Worm (Caenorhabditis elegans) whole organism, L4 larva: ENCODE results near the gene phyh-1.

ENCODE experiments used
- F37D6.2 ChIP-seq: sonication (generic microtip); optimal IDR thresholded peaks from 2 replicates; lab custom pipeline; 2016; ENCODE audit warnings: mild to moderate bottlenecking, missing genetic modification characterization, missing compliant biosample characterization
- ZK337.2 ChIP-seq: fragments of 200-800 bp; sonication (Bioruptor generic); IDR thresholded peaks from 2 replicates; pipeline ENCODE4 v1.3.6; 2022; ENCODE audit warnings: missing genetic modification reagents, missing genetic modification characterization, missing compliant biosample characterization
- ceh-28 ChIP-seq: fragments of 150-350 bp; optimal IDR thresholded peaks from 2 replicates; lab custom pipeline; 2014; ENCODE audit warnings: missing biosample characterization, missing genetic modification reagents, missing genetic modification characterization
- cey-2 ChIP-seq: sonication (generic microtip); optimal IDR thresholded peaks from 3 replicates; lab custom pipeline; 2017; ENCODE audit warnings: missing genetic modification characterization, mild to moderate bottlenecking, missing compliant biosample characterization, antibody characterized with exemption, borderline replicate concordance; ENCODE audit not compliant: insufficient read depth
- daf-16 ChIP-seq, 3 experiments: sonication (generic microtip); optimal IDR thresholded peaks; 2 replicates each; lab custom pipeline; 2016 to 2017; ENCODE audit warnings: missing genetic modification characterization in 3 of 3, missing genetic modification reagents in 3 of 3, mild to moderate bottlenecking in 2 of 3, missing compliant biosample characterization in 2 of 3, missing biosample characterization in 1 of 3, moderate library complexity in 1 of 3
- dve-1 ChIP-seq: sonication (generic microtip); optimal IDR thresholded peaks from 2 replicates; lab custom pipeline; 2017; ENCODE audit warnings: antibody characterized with exemption, mild to moderate bottlenecking, missing genetic modification characterization, missing compliant biosample characterization; ENCODE audit not compliant: insufficient read depth
- fkh-10 ChIP-seq: fragments of 150-350 bp; optimal IDR thresholded peaks from 2 replicates; lab custom pipeline; 2014; ENCODE audit warnings: missing biosample characterization, missing genetic modification reagents, missing genetic modification characterization
- lin-1 ChIP-seq: fragments of 200-800 bp; sonication (Bioruptor generic); IDR thresholded peaks from 2 replicates; pipeline ENCODE4 v1.3.6; 2022; ENCODE audit warnings: missing genetic modification reagents, missing genetic modification characterization, missing compliant biosample characterization
- madf-5 ChIP-seq, 2 experiments: fragments of 200-800 bp; sonication (Bioruptor generic); IDR thresholded peaks; 2 replicates each; pipeline ENCODE4 v1.3.6; 2022; ENCODE audit warnings: missing compliant biosample characterization in 2 of 2, missing genetic modification characterization in 2 of 2
- mep-1 ChIP-seq: fragments of 150-350 bp; sonication (generic microtip); optimal IDR thresholded peaks from 3 replicates; lab custom pipeline; 2014; ENCODE audit warnings: missing biosample characterization, missing genetic modification characterization
- unc-62 ChIP-seq, 3 experiments: fragments of 150-350 bp in 1 of 3; sonication (generic microtip); optimal IDR thresholded peaks in 2 of 3; peaks in 1 of 3; 1 replicate in 1 of 3; 2 replicates in 2 of 3; lab custom pipeline; 2014 to 2017; ENCODE audit warnings: missing biosample characterization in 3 of 3, missing genetic modification characterization in 3 of 3, missing genetic modification reagents in 3 of 3, missing genotype in 1 of 3
- zfp-2 ChIP-seq: sonication (generic microtip); optimal IDR thresholded peaks from 2 replicates; lab custom pipeline; 2016; ENCODE audit warnings: mild to moderate bottlenecking, missing genetic modification characterization, missing compliant biosample characterization
- ztf-7 ChIP-seq: fragments of 150-350 bp; optimal IDR thresholded peaks from 2 replicates; lab custom pipeline; 2014; ENCODE audit warnings: missing biosample characterization, missing genetic modification characterization

phyh-1 gene

DNA sequence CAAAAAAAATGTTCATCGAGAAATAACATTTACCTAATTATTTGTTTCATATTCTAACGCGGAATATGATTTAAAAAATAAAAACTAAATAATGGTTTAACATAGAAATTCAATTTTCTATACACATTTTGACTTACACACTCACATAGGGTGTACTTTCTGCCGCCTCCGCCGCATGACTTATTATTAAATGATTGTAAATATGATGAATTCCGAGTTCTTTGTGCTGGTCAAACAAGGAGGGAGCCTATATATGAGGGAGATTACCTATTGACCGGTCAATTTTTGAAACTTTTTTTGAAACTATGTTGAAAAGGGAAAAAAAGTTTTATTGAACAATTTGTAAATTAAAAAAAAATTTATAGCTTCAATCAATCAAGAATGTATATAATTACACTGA lies 51.3 kb downstream of the phyh-1 start:
- TF ChIP-seq mep-1 (tag; lab: Kevin White, UChicago), result no peak
- TF ChIP-seq lin-1 (GFP tag; lab: Robert Waterston, UW), result no peak
- no peak for TF ChIP-seq ZK337.2 (GFP tag; lab: Robert Waterston, UW)
- no peak for TF ChIP-seq cey-2 (tag; lab: Kevin White, UChicago)
- TF ChIP-seq ceh-28, result no peak
- no peak for TF ChIP-seq ztf-7
- TF ChIP-seq daf-16 (GFP tag; optimal IDR thresholded peaks at IDR 0.05; lab: Kevin White, UChicago), result no peak
- TF ChIP-seq daf-16 (tag; optimal IDR thresholded peaks at IDR 0.05; lab: Kevin White, UChicago), result peak; percentile 30
- no peak for TF ChIP-seq F37D6.2 (tag; lab: Kevin White, UChicago)
- no peak for TF ChIP-seq madf-5 (GFP tag; IDR thresholded peaks at IDR 0.05; lab: Robert Waterston, UW)
- peak in 1 of 2 experiments; percentile 79 for TF ChIP-seq unc-62 (GFP tag; optimal IDR thresholded peaks at IDR 0.05 in 1 of 2; lab: Kevin White, UChicago)
- TF ChIP-seq unc-62 (tag; optimal IDR thresholded peaks at IDR 0.05; lab: Kevin White, UChicago), result no peak
- TF ChIP-seq fkh-10 (GFP tag; lab: Kevin White, UChicago), result no peak
- peak; percentile 37 for TF ChIP-seq dve-1
- no peak for TF ChIP-seq zfp-2
- TF ChIP-seq, all 104 proteins: peak for 3
